Fruit fly (Drosophila melanogaster): ENCODE data around the gene Or67c.

The Or67c gene

dm6 chr3L:10258738-10259137 is 14.2 kb upstream of the Or67c start:
- TF ChIP-seq CG8478 (optimal IDR thresholded peaks at IDR 0.05) (no peak), psq (optimal IDR thresholded peaks at IDR 0.05) (no peak), EcR (GFP tag; optimal IDR thresholded peaks at IDR 0.05) (no peak), pan (optimal IDR thresholded peaks at IDR 0.05) (no peak), usp (GFP tag; optimal IDR thresholded peaks at IDR 0.05) (no peak), Dll (optimal IDR thresholded peaks at IDR 0.05) (no peak)

- TF ChIP-seq Dll (optimal IDR thresholded peaks at IDR 0.05), result no peak
- no peak for TF ChIP-seq EcR (GFP tag; optimal IDR thresholded peaks at IDR 0.05)
- no peak for TF ChIP-seq CG8478 (optimal IDR thresholded peaks at IDR 0.05)
- no peak for TF ChIP-seq psq (optimal IDR thresholded peaks at IDR 0.05)
- no peak for TF ChIP-seq pan (optimal IDR thresholded peaks at IDR 0.05)
- no peak for TF ChIP-seq usp (GFP tag; optimal IDR thresholded peaks at IDR 0.05)
These were observed 9.6 kb upstream of the Or67c start for dm6 chr3L:10254131-10254530.

dm6 chr3L:10249836-10250235 is 5.3 kb upstream of the Or67c start:
- TF ChIP-seq CG8478 (optimal IDR thresholded peaks at IDR 0.05) (no peak), psq (optimal IDR thresholded peaks at IDR 0.05) (no peak), usp (GFP tag; optimal IDR thresholded peaks at IDR 0.05) (no peak), pan (optimal IDR thresholded peaks at IDR 0.05) (no peak), Dll (optimal IDR thresholded peaks at IDR 0.05) (no peak), EcR (GFP tag; optimal IDR thresholded peaks at IDR 0.05) (no peak)

- TF ChIP-seq EcR (GFP tag; optimal IDR thresholded peaks at IDR 0.05), result no peak
- no peak for TF ChIP-seq pan (optimal IDR thresholded peaks at IDR 0.05)
- TF ChIP-seq usp (GFP tag; optimal IDR thresholded peaks at IDR 0.05), result no peak
- TF ChIP-seq Dll (optimal IDR thresholded peaks at IDR 0.05), result no peak
- no peak for TF ChIP-seq CG8478 (optimal IDR thresholded peaks at IDR 0.05)
- no peak for TF ChIP-seq psq (optimal IDR thresholded peaks at IDR 0.05)
These were observed 3.1 kb upstream of the Or67c start for dm6 chr3L:10247579-10247978.

- TF ChIP-seq EcR (GFP tag; optimal IDR thresholded peaks at IDR 0.05), result no peak
- TF ChIP-seq pan (optimal IDR thresholded peaks at IDR 0.05), result no peak
- no peak for TF ChIP-seq psq (optimal IDR thresholded peaks at IDR 0.05)
- TF ChIP-seq Dll (optimal IDR thresholded peaks at IDR 0.05), result no peak
These were observed 2.6 kb upstream of the Or67c start for dm6 chr3L:10247121-10247520.

dm6 chr3L:10246226-10246778 is 1.8 kb upstream of the Or67c start:
- TF ChIP-seq usp (GFP tag; optimal IDR thresholded peaks at IDR 0.05) (no peak), pan (optimal IDR thresholded peaks at IDR 0.05) (no peak), psq (optimal IDR thresholded peaks at IDR 0.05) (no peak), EcR (GFP tag; optimal IDR thresholded peaks at IDR 0.05) (no peak), Dll (optimal IDR thresholded peaks at IDR 0.05) (no peak), CG8478 (optimal IDR thresholded peaks at IDR 0.05) (no peak)

dm6 chr3L:10242243-10242642 is 2.3 kb downstream of the Or67c start:
- no peak for TF ChIP-seq CG8478 (optimal IDR thresholded peaks at IDR 0.05)
- TF ChIP-seq EcR (GFP tag; optimal IDR thresholded peaks at IDR 0.05), result no peak
- no peak for TF ChIP-seq usp (GFP tag; optimal IDR thresholded peaks at IDR 0.05)
- no peak for TF ChIP-seq pan (optimal IDR thresholded peaks at IDR 0.05)
- no peak for TF ChIP-seq Dll (optimal IDR thresholded peaks at IDR 0.05)
- TF ChIP-seq psq (optimal IDR thresholded peaks at IDR 0.05), result no peak

- no peak for TF ChIP-seq CG8478 (optimal IDR thresholded peaks at IDR 0.05)
These were observed 6.0 kb downstream of the Or67c start for dm6 chr3L:10238549-10238948.

dm6 chr3L:10233025-10233424 is 11.5 kb downstream of the Or67c start:
- TF ChIP-seq EcR (GFP tag; optimal IDR thresholded peaks at IDR 0.05), result no peak
- no peak for TF ChIP-seq usp (GFP tag; optimal IDR thresholded peaks at IDR 0.05)
- TF ChIP-seq CG8478 (optimal IDR thresholded peaks at IDR 0.05), result no peak
- TF ChIP-seq psq (optimal IDR thresholded peaks at IDR 0.05), result no peak
- no peak for TF ChIP-seq pan (optimal IDR thresholded peaks at IDR 0.05)
- no peak for TF ChIP-seq Dll (optimal IDR thresholded peaks at IDR 0.05)

dm6 chr3L:10230542-10230941 is 14.0 kb downstream of the Or67c start:
- TF ChIP-seq CG8478 (optimal IDR thresholded peaks at IDR 0.05) (no peak), usp (GFP tag; optimal IDR thresholded peaks at IDR 0.05) (no peak), psq (optimal IDR thresholded peaks at IDR 0.05) (no peak), pan (optimal IDR thresholded peaks at IDR 0.05) (no peak), EcR (GFP tag; optimal IDR thresholded peaks at IDR 0.05) (no peak), Dll (optimal IDR thresholded peaks at IDR 0.05) (no peak)

dm6 chr3L:10227094-10227493 is 17.4 kb downstream of the Or67c start:
- TF ChIP-seq usp (GFP tag; optimal IDR thresholded peaks at IDR 0.05), result no peak
- no peak for TF ChIP-seq Dll (optimal IDR thresholded peaks at IDR 0.05)
- no peak for TF ChIP-seq pan (optimal IDR thresholded peaks at IDR 0.05)
- no peak for TF ChIP-seq EcR (GFP tag; optimal IDR thresholded peaks at IDR 0.05)
- no peak for TF ChIP-seq CG8478 (optimal IDR thresholded peaks at IDR 0.05)
- TF ChIP-seq psq (optimal IDR thresholded peaks at IDR 0.05), result no peak

- no peak for TF ChIP-seq psq (optimal IDR thresholded peaks at IDR 0.05)
- no peak for TF ChIP-seq Dll (optimal IDR thresholded peaks at IDR 0.05)
- TF ChIP-seq pan (optimal IDR thresholded peaks at IDR 0.05), result no peak
- no peak for TF ChIP-seq usp (GFP tag; optimal IDR thresholded peaks at IDR 0.05)
- TF ChIP-seq CG8478 (optimal IDR thresholded peaks at IDR 0.05), result no peak
- TF ChIP-seq EcR (GFP tag; optimal IDR thresholded peaks at IDR 0.05), result no peak
These were observed 18.5 kb downstream of the Or67c start for dm6 chr3L:10226055-10226454.

dm6 chr3L:10225214-10225729 is 19.2 kb downstream of the Or67c start, which contains the start of gene scramb1:
Gene scramb1, minus strand, starts transcription at chr3L:10225240.
- TF ChIP-seq usp (GFP tag; optimal IDR thresholded peaks at IDR 0.05), result no peak
- no peak for TF ChIP-seq psq (optimal IDR thresholded peaks at IDR 0.05)
- TF ChIP-seq EcR (GFP tag; optimal IDR thresholded peaks at IDR 0.05), result no peak
- TF ChIP-seq CG8478 (optimal IDR thresholded peaks at IDR 0.05), result no peak
- TF ChIP-seq Dll (optimal IDR thresholded peaks at IDR 0.05), result no peak
- no peak for TF ChIP-seq pan (optimal IDR thresholded peaks at IDR 0.05)
